Fruit fly (Drosophila melanogaster) whole organism, embryonic: ENCODE results near the gene CG14960.

Experiments
- Atf3 ChIP-seq: fragments of 200-800 bp; sonication (Bioruptor generic); optimal IDR thresholded peaks from 3 replicates; lab custom pipeline; 2016; ENCODE audit warnings: missing biosample characterization, missing genetic modification characterization
- Bteb2 ChIP-seq: fragments of 200-800 bp; sonication (Bioruptor generic); optimal IDR thresholded peaks from 2 replicates; lab custom pipeline; 2016; ENCODE audit warnings: missing biosample characterization, missing genetic modification characterization
- CG10267 ChIP-seq: fragments of 200-800 bp; sonication (Bioruptor generic); optimal IDR thresholded peaks from 2 replicates; lab custom pipeline; 2018; ENCODE audit warnings: missing biosample characterization, mild to moderate bottlenecking, missing genetic modification characterization, moderate library complexity
- CG10321 ChIP-seq: fragments of 200-800 bp; sonication (Bioruptor generic); IDR thresholded peaks from 2 replicates; pipeline ENCODE4 v1.3.6; 2022; ENCODE audit warnings: missing biosample characterization, missing genetic modification characterization
- CG11247 ChIP-seq: fragments of 200-800 bp; sonication (Bioruptor generic); IDR thresholded peaks from 2 replicates; pipeline ENCODE4 v1.3.6; 2022; ENCODE audit warnings: missing biosample characterization, missing genetic modification characterization
- CG11456 ChIP-seq: fragments of 200-800 bp; sonication (Bioruptor generic); IDR thresholded peaks from 3 replicates; pipeline ENCODE4 v1.3.6; 2022; ENCODE audit warnings: missing biosample characterization, missing genetic modification characterization
- CG11504 ChIP-seq: fragments of 200-800 bp; sonication (Bioruptor generic); optimal IDR thresholded peaks from 3 replicates; lab custom pipeline; 2019; ENCODE audit warnings: missing biosample characterization, mild to moderate bottlenecking, missing genetic modification characterization, moderate library complexity
- CG18619 ChIP-seq: fragments of 200-800 bp; sonication (Bioruptor generic); optimal IDR thresholded peaks from 3 replicates; lab custom pipeline; 2017; ENCODE audit warnings: missing biosample characterization, mild to moderate bottlenecking, missing genetic modification characterization
- CG2129 ChIP-seq: fragments of 200-800 bp; sonication (Bioruptor generic); IDR thresholded peaks from 2 replicates; pipeline ENCODE4 v1.3.6; 2022; ENCODE audit warnings: missing biosample characterization, missing genetic modification characterization; ENCODE audit not compliant: partially characterized antibody
- CG2889 ChIP-seq: fragments of 200-800 bp; sonication (Bioruptor generic); IDR thresholded peaks from 3 replicates; pipeline ENCODE4 v1.3.6; 2022; ENCODE audit warnings: missing biosample characterization, missing genetic modification characterization
- CG3163 ChIP-seq: fragments of 200-800 bp; sonication (Bioruptor generic); optimal IDR thresholded peaks from 3 replicates; lab custom pipeline; 2016; ENCODE audit warnings: missing biosample characterization, missing genetic modification characterization
- CG6854 ChIP-seq: fragments of 200-800 bp; sonication (Bioruptor generic); optimal IDR thresholded peaks from 3 replicates; lab custom pipeline; 2017; ENCODE audit warnings: missing biosample characterization, mild to moderate bottlenecking, missing genetic modification characterization
- CG9215 ChIP-seq: fragments of 200-800 bp; sonication (Bioruptor generic); IDR thresholded peaks from 2 replicates; pipeline ENCODE4 v1.3.6; 2022; ENCODE audit warnings: missing biosample characterization, missing genetic modification characterization
- Deaf1 ChIP-seq: fragments of 200-800 bp; optimal IDR thresholded peaks from 3 replicates; lab custom pipeline; 2019; ENCODE audit warnings: missing biosample characterization, mild to moderate bottlenecking, missing genetic modification characterization, moderate library complexity
- Dek ChIP-seq: fragments of 200-800 bp; sonication (Bioruptor generic); optimal IDR thresholded peaks from 3 replicates; lab custom pipeline; 2019; ENCODE audit warnings: missing biosample characterization, mild to moderate bottlenecking, missing genetic modification characterization, moderate library complexity
- Drgx ChIP-seq: fragments of 200-800 bp; sonication (Bioruptor generic); IDR thresholded peaks from 2 replicates; pipeline ENCODE4 v1.3.6; 2022; ENCODE audit warnings: missing biosample characterization, missing genetic modification characterization
- E2f1 ChIP-seq: fragments of 200-800 bp; sonication (Bioruptor generic); IDR thresholded peaks from 2 replicates; pipeline ENCODE4 v1.3.6; 2022; ENCODE audit warnings: missing biosample characterization, missing genetic modification characterization
- Gug ChIP-seq: fragments of 200-800 bp; sonication (Bioruptor generic); IDR thresholded peaks from 4 replicates; pipeline ENCODE4 v1.3.6; 2022; ENCODE audit warnings: missing biosample characterization, missing genetic modification characterization
- Opbp ChIP-seq: fragments of 200-800 bp; sonication (Bioruptor generic); IDR thresholded peaks from 3 replicates; pipeline ENCODE4 v1.3.6; 2022; ENCODE audit warnings: missing biosample characterization, missing genetic modification characterization; ENCODE audit not compliant: partially characterized antibody
- Sox100B ChIP-seq: fragments of 200-800 bp; sonication (Bioruptor generic); optimal IDR thresholded peaks from 3 replicates; lab custom pipeline; 2018; ENCODE audit warnings: missing biosample characterization, mild to moderate bottlenecking, missing genetic modification characterization
- Trl ChIP-seq, 3 experiments: fragments of >200 bp in 2 of 3; fragments of 200-800 bp in 1 of 3; sonication (Bioruptor generic) in 1 of 3; optimal IDR thresholded peaks; 2 replicates in 1 of 3; 3 replicates in 2 of 3; lab custom pipeline; 2016 to 2017; ENCODE audit warnings: missing biosample characterization in 1 of 3, missing genetic modification characterization in 1 of 3
- ase ChIP-seq: fragments of 200-800 bp; sonication (Bioruptor generic); IDR thresholded peaks from 3 replicates; pipeline ENCODE4 v1.3.6; 2022; ENCODE audit warnings: missing biosample characterization, missing genetic modification characterization
- cad ChIP-seq: fragments of >200 bp; optimal IDR thresholded peaks from 2 replicates; lab custom pipeline; 2017; ENCODE audit warnings: missing biosample characterization, missing genetic modification characterization
- cg ChIP-seq: fragments of 200-800 bp; sonication (Bioruptor generic); optimal IDR thresholded peaks from 3 replicates; lab custom pipeline; 2019; ENCODE audit warnings: missing biosample characterization, mild to moderate bottlenecking, missing genetic modification characterization, moderate library complexity
- chinmo ChIP-seq: fragments of 200-800 bp; sonication (Bioruptor generic); IDR thresholded peaks from 4 replicates; pipeline ENCODE4 v1.3.6; 2022; ENCODE audit warnings: missing biosample characterization, missing genetic modification characterization; ENCODE audit not compliant: partially characterized antibody
- ci ChIP-seq: fragments of 200-800 bp; sonication (Bioruptor generic); IDR thresholded peaks from 3 replicates; pipeline ENCODE4 v1.3.6; 2022; ENCODE audit warnings: missing biosample characterization, missing genetic modification characterization
- crol ChIP-seq: fragments of 200-800 bp; sonication (Bioruptor generic); IDR thresholded peaks from 2 replicates; pipeline ENCODE4 v1.3.6; 2022; ENCODE audit warnings: missing biosample characterization, missing genetic modification characterization
- cwo ChIP-seq: fragments of 200-800 bp; sonication (Bioruptor generic); optimal IDR thresholded peaks from 3 replicates; lab custom pipeline; 2017; ENCODE audit warnings: missing biosample characterization, missing genetic modification characterization, mild to moderate bottlenecking, moderate library complexity, missing genetic modification reagents
- dmrt11E ChIP-seq: fragments of 200-800 bp; sonication (Bioruptor generic); optimal IDR thresholded peaks from 3 replicates; lab custom pipeline; 2018; ENCODE audit warnings: missing biosample characterization, mild to moderate bottlenecking, missing genetic modification characterization, moderate library complexity
- dmrt99B ChIP-seq: fragments of 200-800 bp; sonication (Bioruptor generic); optimal IDR thresholded peaks from 2 replicates; lab custom pipeline; 2018; ENCODE audit warnings: missing biosample characterization, mild to moderate bottlenecking, missing genetic modification characterization, moderate library complexity
- fru ChIP-seq: fragments of >200 bp; optimal IDR thresholded peaks from 2 replicates; lab custom pipeline; 2017
- gem ChIP-seq: fragments of 200-800 bp; sonication (Bioruptor generic); optimal IDR thresholded peaks from 2 replicates; lab custom pipeline; 2019; ENCODE audit warnings: missing biosample characterization, mild to moderate bottlenecking, missing genetic modification characterization, moderate library complexity
- inv ChIP-seq: fragments of 200-800 bp; sonication (Bioruptor generic); IDR thresholded peaks from 2 replicates; pipeline ENCODE4 v1.3.6; 2022; ENCODE audit warnings: missing biosample characterization, missing genetic modification characterization; ENCODE audit not compliant: partially characterized antibody
- ken ChIP-seq: fragments of 200-800 bp; sonication (Bioruptor generic); IDR thresholded peaks from 3 replicates; pipeline ENCODE4 v1.3.6; 2022; ENCODE audit warnings: missing biosample characterization, missing genetic modification characterization
- klu ChIP-seq: fragments of 200-800 bp; sonication (Bioruptor generic); IDR thresholded peaks from 2 replicates; pipeline ENCODE4 v1.3.6; 2022; ENCODE audit warnings: missing biosample characterization, missing genetic modification characterization
- lbe ChIP-seq: fragments of 200-800 bp; sonication (Bioruptor generic); optimal IDR thresholded peaks from 2 replicates; lab custom pipeline; 2016; ENCODE audit warnings: missing biosample characterization, mild to moderate bottlenecking, missing genetic modification characterization
- nom ChIP-seq: fragments of 200-800 bp; sonication (Bioruptor generic); optimal IDR thresholded peaks from 2 replicates; lab custom pipeline; 2017; ENCODE audit warnings: missing biosample characterization, missing genetic modification characterization, mild to moderate bottlenecking, moderate library complexity, missing genetic modification reagents
- oc ChIP-seq: fragments of 200-800 bp; sonication (Bioruptor generic); optimal IDR thresholded peaks from 2 replicates; lab custom pipeline; 2018; ENCODE audit warnings: missing biosample characterization, mild to moderate bottlenecking, missing genetic modification characterization, moderate library complexity
- org-1 ChIP-seq: fragments of 200-800 bp; sonication (Bioruptor generic); optimal IDR thresholded peaks from 2 replicates; lab custom pipeline; 2017; ENCODE audit warnings: missing biosample characterization, missing genetic modification characterization
- peb ChIP-seq: fragments of 200-800 bp; sonication (Bioruptor generic); IDR thresholded peaks from 2 replicates; pipeline ENCODE4 v1.3.6; 2022; ENCODE audit warnings: missing biosample characterization, missing genetic modification characterization
- pros ChIP-seq: fragments of 200-800 bp; sonication (Bioruptor generic); optimal IDR thresholded peaks from 3 replicates; lab custom pipeline; 2019; ENCODE audit warnings: missing biosample characterization, mild to moderate bottlenecking, missing genetic modification characterization, moderate library complexity
- seq ChIP-seq: fragments of 200-800 bp; sonication (Bioruptor generic); IDR thresholded peaks from 2 replicates; pipeline ENCODE4 v1.3.6; 2022; ENCODE audit warnings: missing biosample characterization, missing genetic modification characterization
- sim ChIP-seq: fragments of 200-800 bp; sonication (Bioruptor generic); IDR thresholded peaks from 2 replicates; pipeline ENCODE4 v1.3.6; 2022; ENCODE audit warnings: missing biosample characterization, missing genetic modification characterization
- sr ChIP-seq: fragments of 200-800 bp; sonication (Bioruptor generic); IDR thresholded peaks from 3 replicates; pipeline ENCODE4 v1.3.6; 2022; ENCODE audit warnings: missing biosample characterization, missing genetic modification characterization
- vvl ChIP-seq: fragments of 200-800 bp; sonication (Bioruptor generic); IDR thresholded peaks from 2 replicates; pipeline ENCODE4 v1.3.6; 2022; ENCODE audit warnings: missing biosample characterization, missing genetic modification characterization
- wek ChIP-seq: fragments of 200-800 bp; sonication (Bioruptor generic); optimal IDR thresholded peaks from 3 replicates; lab custom pipeline; 2018; ENCODE audit warnings: missing biosample characterization, mild to moderate bottlenecking, missing genetic modification characterization, moderate library complexity
- zen2 ChIP-seq: fragments of 200-800 bp; sonication (Bioruptor generic); IDR thresholded peaks from 3 replicates; pipeline ENCODE4 v1.3.6; 2022; ENCODE audit warnings: missing biosample characterization, missing genetic modification characterization; ENCODE audit not compliant: partially characterized antibody

CG14960 gene

dm6 chr3L:3252884-3253283, 18.0 kb upstream of the CG14960 start:
- TF ChIP-seq wek (GFP tag; lab: Kevin White, UChicago), result no peak
- peak; percentile 42; the same call in 1 of the 2 replicates for TF ChIP-seq Drgx (GFP tag; lab: Robert Waterston, UW)
- 0 out of 3 replicates have a peak, but pooled peaks have one; percentile 13 for TF ChIP-seq CG11456

- TF ChIP-seq Opbp (GFP tag; lab: Robert Waterston, UW) (no peak), zen2 (GFP tag; lab: Robert Waterston, UW) (no peak), Deaf1 (tag; lab: Kevin White, UChicago) (peak; percentile 34), pros (GFP tag; lab: Kevin White, UChicago) (peak; percentile 52), crol (GFP tag; lab: Robert Waterston, UW) (peak; percentile 55), CG6854 (GFP tag; lab: Kevin White, UChicago) (no peak), ase (GFP tag; lab: Robert Waterston, UW) (0 out of 3 replicates have a peak, but pooled peaks have one; percentile 10), CG11247 (GFP tag; lab: Robert Waterston, UW) (peak; percentile 35; the same call in 1 of the 2 replicates), ci (GFP tag; lab: Robert Waterston, UW) (0 out of 3 replicates have a peak, but pooled peaks have one; percentile 10), ken (GFP tag; lab: Robert Waterston, UW) (0 out of 3 replicates have a peak, but pooled peaks have one; percentile 8), gem (tag; lab: Kevin White, UChicago) (no peak), cwo (peak; percentile 86), CG18619 (GFP tag; lab: Kevin White, UChicago) (no peak), chinmo (GFP tag; lab: Robert Waterston, UW) (0 out of 4 replicates have a peak, but pooled peaks have one; percentile 46), vvl (peak; percentile 69)
Measured at dm6 chr3L:3253631-3254030, 17.2 kb upstream of the CG14960 start.

dm6 chr3L:3257690-3258089, 13.1 kb upstream of the CG14960 start, which contains the start of gene ckd:
ckd (plus strand) TSS chr3L:3257878.
- TF ChIP-seq cad (GFP tag; lab: Kevin White, UChicago), result no peak
- no peak for TF ChIP-seq seq (GFP tag; lab: Robert Waterston, UW)
- TF ChIP-seq cg (GFP tag; lab: Kevin White, UChicago), result no peak
- no peak for TF ChIP-seq dmrt11E (tag; lab: Kevin White, UChicago)
- no peak for TF ChIP-seq CG10321 (GFP tag; lab: Robert Waterston, UW)
- TF ChIP-seq E2f1 (GFP tag; lab: Robert Waterston, UW), result no peak
- TF ChIP-seq chinmo (GFP tag; lab: Robert Waterston, UW), result peak; percentile 77; the same call in 1 of the 4 replicates
- TF ChIP-seq sim (GFP tag; lab: Robert Waterston, UW), result no peak
- no peak for TF ChIP-seq Gug (GFP tag; lab: Robert Waterston, UW)
- peak; percentile 33 for TF ChIP-seq lbe
- TF ChIP-seq Trl (optimal IDR thresholded peaks at IDR 0.05; lab: Kevin White, UChicago), result peak in 1 of 2 experiments; percentile 1
- TF ChIP-seq Trl (GFP tag; optimal IDR thresholded peaks at IDR 0.05; lab: Kevin White, UChicago), result no peak
- TF ChIP-seq nom (GFP tag; lab: Kevin White, UChicago), result peak; percentile 49
- no peak for TF ChIP-seq klu
- TF ChIP-seq Atf3 (GFP tag; lab: Kevin White, UChicago), result no peak
- no peak for TF ChIP-seq sr (GFP tag; lab: Robert Waterston, UW)
- no peak for TF ChIP-seq dmrt99B (tag; lab: Kevin White, UChicago)
- TF ChIP-seq vvl, result 0 out of 2 replicates have a peak, but pooled peaks have one; percentile 26
- no peak for TF ChIP-seq CG11504 (tag; lab: Kevin White, UChicago)
- TF ChIP-seq Bteb2 (GFP tag; lab: Kevin White, UChicago), result no peak
- TF ChIP-seq Dek (tag; lab: Kevin White, UChicago), result no peak
- TF ChIP-seq CG3163 (GFP tag; lab: Kevin White, UChicago), result no peak
- no peak for TF ChIP-seq Sox100B (GFP tag; lab: Kevin White, UChicago)
- no peak for TF ChIP-seq oc
- TF ChIP-seq CG2129 (GFP tag; lab: Robert Waterston, UW), result no peak
- TF ChIP-seq fru (lab: Kevin White, UChicago), result no peak
- no peak for TF ChIP-seq CG9215 (GFP tag; lab: Robert Waterston, UW)
- TF ChIP-seq inv (GFP tag; lab: Robert Waterston, UW), result no peak
- no peak for TF ChIP-seq CG10267 (tag; lab: Kevin White, UChicago)
- TF ChIP-seq pros (GFP tag; lab: Kevin White, UChicago), result no peak
- TF ChIP-seq CG2889 (GFP tag; lab: Robert Waterston, UW), result no peak
- TF ChIP-seq org-1 (GFP tag; lab: Kevin White, UChicago), result no peak
- TF ChIP-seq peb, result no peak
